Fruit fly (Drosophila melanogaster) whole organism, wandering third instar larva: ENCODE data around the gene CG14443.

Experiments
- GATAd ChIP-seq: sonication (Bioruptor generic); optimal IDR thresholded peaks from 2 replicates; lab custom pipeline; 2016; ENCODE audit warnings: missing biosample characterization, missing genetic modification characterization
- psq ChIP-seq: fragments of 200-800 bp; sonication (Bioruptor generic); optimal IDR thresholded peaks from 3 replicates; lab custom pipeline; 2017; ENCODE audit warnings: missing biosample characterization, mild to moderate bottlenecking, missing genetic modification characterization, moderate library complexity

DNA sequence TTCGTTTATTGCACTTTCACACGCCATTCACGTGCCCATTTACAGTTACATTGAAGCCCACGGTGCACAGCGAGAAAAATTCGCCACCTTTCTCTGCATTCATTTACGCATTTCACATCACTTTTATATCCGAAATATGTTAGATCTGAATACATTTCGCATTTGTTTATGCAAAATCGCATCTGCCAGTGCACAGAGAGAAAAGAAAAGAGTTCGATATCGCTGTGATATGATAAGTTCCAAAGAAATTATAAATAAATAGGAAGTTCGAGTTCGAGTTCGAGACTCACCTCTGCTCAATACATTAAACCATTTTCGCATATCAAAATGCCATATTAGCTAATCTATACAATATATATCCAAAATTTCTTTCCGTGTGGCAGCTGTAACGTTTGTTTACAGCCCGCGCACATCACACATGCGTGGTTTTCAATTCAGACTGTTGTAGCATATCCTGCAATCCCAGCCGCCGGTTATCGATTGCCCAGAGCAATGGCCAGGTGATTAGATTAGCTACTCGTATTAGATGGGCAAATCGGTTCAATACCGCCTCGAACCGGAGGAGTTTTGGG, 22.4 kb downstream of the CG14443 start:
- peak; percentile 76 for TF ChIP-seq psq (GFP tag; lab: Kevin White, UChicago)
- TF ChIP-seq GATAd (GFP tag; lab: Kevin White, UChicago), result no peak
